Fruit fly (Drosophila melanogaster) whole organism, embryonic: ENCODE results near the gene Bx42.

Experiments
- Aef1 ChIP-seq: fragments of 200-800 bp; sonication (Bioruptor generic); IDR thresholded peaks from 3 replicates; pipeline ENCODE4 v1.3.6; 2022; ENCODE audit warnings: missing biosample characterization, missing genetic modification characterization
- Awh ChIP-seq: fragments of 200-800 bp; sonication (Bioruptor generic); IDR thresholded peaks from 2 replicates; pipeline ENCODE4, ENCODE4 v1.3.6; 2022; ENCODE audit warnings: missing biosample characterization, missing genetic modification characterization
- CG12942 ChIP-seq: fragments of 200-800 bp; sonication (Bioruptor generic); optimal IDR thresholded peaks from 3 replicates; lab custom pipeline; 2016; ENCODE audit warnings: missing biosample characterization, missing genetic modification characterization
- CG13894 ChIP-seq: fragments of 200-800 bp; sonication (Bioruptor generic); optimal IDR thresholded peaks from 3 replicates; lab custom pipeline; 2018; ENCODE audit warnings: missing biosample characterization, mild to moderate bottlenecking, missing genetic modification characterization, moderate library complexity
- CG14860 ChIP-seq: fragments of 200-800 bp; sonication (Bioruptor generic); IDR thresholded peaks from 3 replicates; pipeline ENCODE4 v1.3.6; 2022; ENCODE audit warnings: missing biosample characterization, missing genetic modification characterization; ENCODE audit not compliant: partially characterized antibody
- CG14965 ChIP-seq: fragments of 200-800 bp; sonication (Bioruptor generic); optimal IDR thresholded peaks from 2 replicates; lab custom pipeline; 2016; ENCODE audit warnings: missing biosample characterization, missing genetic modification characterization, borderline replicate concordance
- CG16815 ChIP-seq: fragments of 200-800 bp; sonication (Bioruptor generic); optimal IDR thresholded peaks from 3 replicates; lab custom pipeline; 2017; ENCODE audit warnings: missing biosample characterization, mild to moderate bottlenecking, missing genetic modification characterization
- CG17802 ChIP-seq: fragments of 200-800 bp; sonication (Bioruptor generic); optimal IDR thresholded peaks from 2 replicates; lab custom pipeline; 2018; ENCODE audit warnings: missing biosample characterization, mild to moderate bottlenecking, missing genetic modification characterization, moderate library complexity
- CG3065 ChIP-seq: fragments of 200-800 bp; sonication (Bioruptor generic); optimal IDR thresholded peaks from 2 replicates; lab custom pipeline; 2016; ENCODE audit warnings: missing biosample characterization, missing genetic modification characterization
- CG4360 ChIP-seq: fragments of 200-800 bp; sonication (Bioruptor generic); IDR thresholded peaks from 2 replicates; pipeline ENCODE4 v1.3.6; 2022; ENCODE audit warnings: missing biosample characterization, missing genetic modification characterization
- CG4707 ChIP-seq: fragments of 200-800 bp; sonication (Bioruptor generic); optimal IDR thresholded peaks from 2 replicates; lab custom pipeline; 2018; ENCODE audit warnings: missing biosample characterization, mild to moderate bottlenecking, missing genetic modification characterization, moderate library complexity
- CG8388 ChIP-seq: fragments of 200-800 bp; sonication (Bioruptor generic); optimal IDR thresholded peaks from 2 replicates; lab custom pipeline; 2019; ENCODE audit warnings: missing biosample characterization, mild to moderate bottlenecking, missing genetic modification characterization, moderate library complexity
- CG9817 ChIP-seq: fragments of 200-800 bp; sonication (Bioruptor generic); optimal IDR thresholded peaks from 2 replicates; lab custom pipeline; 2018; ENCODE audit warnings: missing biosample characterization, mild to moderate bottlenecking, missing genetic modification characterization, moderate library complexity
- Camta ChIP-seq: fragments of 200-800 bp; sonication (Bioruptor generic); optimal IDR thresholded peaks from 2 replicates; lab custom pipeline; 2016; ENCODE audit warnings: missing biosample characterization, missing genetic modification characterization
- CrebB ChIP-seq: fragments of 200-800 bp; sonication (Bioruptor generic); optimal IDR thresholded peaks from 3 replicates; lab custom pipeline; 2018; ENCODE audit warnings: missing biosample characterization, mild to moderate bottlenecking, missing genetic modification characterization
- Deaf1 ChIP-seq: fragments of 200-800 bp; optimal IDR thresholded peaks from 3 replicates; lab custom pipeline; 2019; ENCODE audit warnings: missing biosample characterization, mild to moderate bottlenecking, missing genetic modification characterization, moderate library complexity
- GATAe ChIP-seq: fragments of 200-800 bp; sonication (Bioruptor generic); conservative IDR thresholded peaks from 2 replicates; pipeline ENCODE4 v1.3.6; 2022; ENCODE audit warnings: missing biosample characterization, missing genetic modification characterization
- Gug ChIP-seq: fragments of 200-800 bp; sonication (Bioruptor generic); IDR thresholded peaks from 4 replicates; pipeline ENCODE4 v1.3.6; 2022; ENCODE audit warnings: missing biosample characterization, missing genetic modification characterization
- Pdp1 ChIP-seq, 2 experiments: fragments of 200-800 bp; sonication (Bioruptor generic); optimal IDR thresholded peaks; 3 replicates each; lab custom pipeline; 2016; ENCODE audit warnings: missing biosample characterization in 2 of 2, missing genetic modification characterization in 2 of 2, mild to moderate bottlenecking in 1 of 2, moderate library complexity in 1 of 2
- Poxn ChIP-seq: fragments of 200-800 bp; sonication (Bioruptor generic); IDR thresholded peaks from 2 replicates; pipeline ENCODE4 v1.3.6; 2022; ENCODE audit warnings: missing biosample characterization, missing genetic modification characterization
- Side ChIP-seq: fragments of 200-800 bp; sonication (Bioruptor generic); optimal IDR thresholded peaks from 2 replicates; lab custom pipeline; 2016; ENCODE audit warnings: missing biosample characterization, missing genetic modification characterization
- Trl ChIP-seq, 3 experiments: fragments of >200 bp in 2 of 3; fragments of 200-800 bp in 1 of 3; sonication (Bioruptor generic) in 1 of 3; optimal IDR thresholded peaks; 2 replicates in 1 of 3; 3 replicates in 2 of 3; lab custom pipeline; 2016 to 2017; ENCODE audit warnings: missing biosample characterization in 1 of 3, missing genetic modification characterization in 1 of 3
- ab ChIP-seq: fragments of 200-800 bp; sonication (Bioruptor generic); optimal IDR thresholded peaks from 2 replicates; lab custom pipeline; 2016; ENCODE audit warnings: missing biosample characterization, missing genetic modification characterization
- cad ChIP-seq: fragments of >200 bp; optimal IDR thresholded peaks from 2 replicates; lab custom pipeline; 2017; ENCODE audit warnings: missing biosample characterization, missing genetic modification characterization
- cg ChIP-seq: fragments of 200-800 bp; sonication (Bioruptor generic); optimal IDR thresholded peaks from 3 replicates; lab custom pipeline; 2019; ENCODE audit warnings: missing biosample characterization, mild to moderate bottlenecking, missing genetic modification characterization, moderate library complexity
- chinmo ChIP-seq: fragments of 200-800 bp; sonication (Bioruptor generic); IDR thresholded peaks from 4 replicates; pipeline ENCODE4 v1.3.6; 2022; ENCODE audit warnings: missing biosample characterization, missing genetic modification characterization; ENCODE audit not compliant: partially characterized antibody
- corto ChIP-seq: fragments of 200-800 bp; sonication (Bioruptor generic); optimal IDR thresholded peaks from 2 replicates; lab custom pipeline; 2016; ENCODE audit warnings: missing biosample characterization, mild to moderate bottlenecking, missing genetic modification characterization, moderate library complexity
- dmrt11E ChIP-seq: fragments of 200-800 bp; sonication (Bioruptor generic); optimal IDR thresholded peaks from 3 replicates; lab custom pipeline; 2018; ENCODE audit warnings: missing biosample characterization, mild to moderate bottlenecking, missing genetic modification characterization, moderate library complexity
- gce ChIP-seq: fragments of 200-800 bp; sonication (Bioruptor generic); IDR thresholded peaks from 3 replicates; pipeline ENCODE4 v1.3.6; 2022; ENCODE audit warnings: missing biosample characterization, missing genetic modification characterization
- hth ChIP-seq: fragments of >200 bp; optimal IDR thresholded peaks from 2 replicates; lab custom pipeline; 2017; ENCODE audit warnings: inconsistent platforms
- jigr1 ChIP-seq: fragments of 200-800 bp; sonication (Bioruptor generic); IDR thresholded peaks from 3 replicates; pipeline ENCODE4 v1.3.6; 2022; ENCODE audit warnings: missing biosample characterization, missing genetic modification characterization
- mirr ChIP-seq: fragments of 200-800 bp; sonication (Bioruptor generic); optimal IDR thresholded peaks from 3 replicates; lab custom pipeline; 2018; ENCODE audit warnings: missing biosample characterization, mild to moderate bottlenecking, missing genetic modification characterization
- nerfin-2 ChIP-seq: fragments of 200-800 bp; sonication (Bioruptor generic); IDR thresholded peaks from 2 replicates; pipeline ENCODE4 v1.3.6; 2022; ENCODE audit warnings: missing biosample characterization, missing genetic modification characterization; ENCODE audit not compliant: partially characterized antibody
- nom ChIP-seq: fragments of 200-800 bp; sonication (Bioruptor generic); optimal IDR thresholded peaks from 2 replicates; lab custom pipeline; 2017; ENCODE audit warnings: missing biosample characterization, missing genetic modification characterization, mild to moderate bottlenecking, moderate library complexity, missing genetic modification reagents
- oc ChIP-seq: fragments of 200-800 bp; sonication (Bioruptor generic); optimal IDR thresholded peaks from 2 replicates; lab custom pipeline; 2018; ENCODE audit warnings: missing biosample characterization, mild to moderate bottlenecking, missing genetic modification characterization, moderate library complexity
- onecut ChIP-seq: fragments of 200-800 bp; sonication (Bioruptor generic); IDR thresholded peaks from 2 replicates; pipeline ENCODE4 v1.3.6; 2022; ENCODE audit warnings: missing biosample characterization, missing genetic modification characterization
- pfk ChIP-seq: fragments of 200-800 bp; sonication (Bioruptor generic); optimal IDR thresholded peaks from 2 replicates; lab custom pipeline; 2018; ENCODE audit warnings: missing biosample characterization, mild to moderate bottlenecking, missing genetic modification characterization, moderate library complexity
- phol ChIP-seq: fragments of 200-800 bp; sonication (Bioruptor generic); optimal IDR thresholded peaks from 3 replicates; lab custom pipeline; 2018; ENCODE audit warnings: missing biosample characterization, mild to moderate bottlenecking, missing genetic modification characterization, moderate library complexity
- sd ChIP-seq: fragments of 200-800 bp; sonication (Bioruptor generic); optimal IDR thresholded peaks from 3 replicates; lab custom pipeline; 2018; ENCODE audit warnings: missing biosample characterization, mild to moderate bottlenecking, missing genetic modification characterization, moderate library complexity
- sens ChIP-seq: fragments of 200-800 bp; sonication (Bioruptor generic); peaks from one replicate; lab custom pipeline; 2016; ENCODE audit warnings: missing biosample characterization, missing genetic modification characterization
- seq ChIP-seq: fragments of 200-800 bp; sonication (Bioruptor generic); IDR thresholded peaks from 2 replicates; pipeline ENCODE4 v1.3.6; 2022; ENCODE audit warnings: missing biosample characterization, missing genetic modification characterization
- shn ChIP-seq: fragments of 200-800 bp; sonication (Bioruptor generic); optimal IDR thresholded peaks from 3 replicates; lab custom pipeline; 2016; ENCODE audit warnings: missing biosample characterization, missing genetic modification characterization
- sr ChIP-seq: fragments of 200-800 bp; sonication (Bioruptor generic); IDR thresholded peaks from 3 replicates; pipeline ENCODE4 v1.3.6; 2022; ENCODE audit warnings: missing biosample characterization, missing genetic modification characterization
- ttk ChIP-seq: fragments of 200-800 bp; sonication (Bioruptor generic); IDR thresholded peaks from 2 replicates; pipeline ENCODE4 v2.1.2; 2022; ENCODE audit warnings: missing biosample characterization, missing genetic modification characterization
- tx ChIP-seq: fragments of 200-800 bp; sonication (Bioruptor generic); optimal IDR thresholded peaks from 2 replicates; lab custom pipeline; 2016; ENCODE audit warnings: missing biosample characterization, missing genetic modification characterization
- wek ChIP-seq: fragments of 200-800 bp; sonication (Bioruptor generic); optimal IDR thresholded peaks from 3 replicates; lab custom pipeline; 2018; ENCODE audit warnings: missing biosample characterization, mild to moderate bottlenecking, missing genetic modification characterization, moderate library complexity
- zen ChIP-seq: fragments of 200-800 bp; sonication (Bioruptor generic); optimal IDR thresholded peaks from 3 replicates; lab custom pipeline; 2018; ENCODE audit warnings: missing biosample characterization, mild to moderate bottlenecking, missing genetic modification characterization, moderate library complexity
- zf30C ChIP-seq: fragments of 200-800 bp; sonication (Bioruptor generic); optimal IDR thresholded peaks from 3 replicates; lab custom pipeline; 2018; ENCODE audit warnings: missing biosample characterization, mild to moderate bottlenecking, missing genetic modification characterization

The Bx42 gene

DNA sequence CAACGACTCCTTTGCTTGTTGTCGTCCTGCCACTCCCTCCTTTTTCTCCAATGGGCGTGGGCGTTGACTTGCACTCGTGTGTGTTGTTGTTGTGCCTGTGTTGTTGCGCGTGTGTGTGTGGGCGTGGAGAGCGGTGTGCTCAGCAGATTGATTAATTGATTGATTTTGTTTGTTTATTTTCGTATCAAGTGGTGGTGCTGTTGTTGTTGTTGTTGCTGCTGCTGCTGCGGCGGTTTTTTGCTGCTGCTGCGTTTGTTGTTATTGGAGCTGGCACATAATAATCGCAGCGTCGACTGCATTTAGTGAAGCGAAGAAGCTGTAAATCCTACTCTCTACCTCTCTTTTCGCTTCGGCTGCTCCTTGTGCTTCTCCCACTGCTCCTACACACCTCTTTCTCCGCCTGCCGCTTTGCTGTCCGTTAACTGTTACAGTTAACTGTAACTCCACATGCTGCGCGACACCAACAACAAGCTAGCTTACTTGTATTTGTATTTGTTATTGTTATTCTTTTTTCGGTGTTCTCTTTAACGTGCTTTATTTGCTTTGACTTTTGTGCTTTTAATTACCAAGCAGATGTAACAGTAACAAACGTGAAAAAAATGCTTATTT lies 27.9 kb upstream of the Bx42 start:
- no peak for TF ChIP-seq Side (GFP tag; lab: Kevin White, UChicago)
- peak; percentile 23 for TF ChIP-seq CG3065 (GFP tag; lab: Kevin White, UChicago)
- TF ChIP-seq zen (tag; lab: Kevin White, UChicago), result no peak
- TF ChIP-seq dmrt11E (tag; lab: Kevin White, UChicago), result no peak
- TF ChIP-seq nom (GFP tag; lab: Kevin White, UChicago), result peak; percentile 53
- TF ChIP-seq sr (GFP tag; lab: Robert Waterston, UW), result peak; percentile 49; the same call in 1 of the 3 replicates
- no peak for TF ChIP-seq CG17802
- no peak for TF ChIP-seq CG9817 (tag; lab: Kevin White, UChicago)
- peak; percentile 56 for TF ChIP-seq CG8388 (GFP tag; lab: Kevin White, UChicago)
- no peak for TF ChIP-seq wek (GFP tag; lab: Kevin White, UChicago)
- peak; percentile 25 for TF ChIP-seq cg
- TF ChIP-seq CG14860 (GFP tag; lab: Robert Waterston, UW), result no peak
- no peak for TF ChIP-seq seq (GFP tag; lab: Robert Waterston, UW)
- TF ChIP-seq CG14965 (GFP tag; lab: Kevin White, UChicago), result no peak
- no peak for TF ChIP-seq nerfin-2 (GFP tag; lab: Robert Waterston, UW)
- TF ChIP-seq chinmo (GFP tag; lab: Robert Waterston, UW), result no peak
- TF ChIP-seq hth (lab: Kevin White, UChicago), result no peak
- no peak for TF ChIP-seq Trl (optimal IDR thresholded peaks at IDR 0.05; lab: Kevin White, UChicago)
- TF ChIP-seq Trl (GFP tag; optimal IDR thresholded peaks at IDR 0.05; lab: Kevin White, UChicago), result no peak
- TF ChIP-seq gce (GFP tag; lab: Robert Waterston, UW), result no peak
- TF ChIP-seq ab (GFP tag; lab: Kevin White, UChicago), result no peak
- TF ChIP-seq mirr, result no peak
- no peak for TF ChIP-seq ttk (GFP tag; lab: Robert Waterston, UW)
- TF ChIP-seq phol (tag; lab: Kevin White, UChicago), result no peak
- TF ChIP-seq GATAe (GFP tag; lab: Robert Waterston, UW), result no peak
- TF ChIP-seq CG4360 (GFP tag; lab: Robert Waterston, UW), result peak; percentile 87
- no peak for TF ChIP-seq onecut (GFP tag; lab: Robert Waterston, UW)
- TF ChIP-seq, all 482 proteins: peak for 6

DNA sequence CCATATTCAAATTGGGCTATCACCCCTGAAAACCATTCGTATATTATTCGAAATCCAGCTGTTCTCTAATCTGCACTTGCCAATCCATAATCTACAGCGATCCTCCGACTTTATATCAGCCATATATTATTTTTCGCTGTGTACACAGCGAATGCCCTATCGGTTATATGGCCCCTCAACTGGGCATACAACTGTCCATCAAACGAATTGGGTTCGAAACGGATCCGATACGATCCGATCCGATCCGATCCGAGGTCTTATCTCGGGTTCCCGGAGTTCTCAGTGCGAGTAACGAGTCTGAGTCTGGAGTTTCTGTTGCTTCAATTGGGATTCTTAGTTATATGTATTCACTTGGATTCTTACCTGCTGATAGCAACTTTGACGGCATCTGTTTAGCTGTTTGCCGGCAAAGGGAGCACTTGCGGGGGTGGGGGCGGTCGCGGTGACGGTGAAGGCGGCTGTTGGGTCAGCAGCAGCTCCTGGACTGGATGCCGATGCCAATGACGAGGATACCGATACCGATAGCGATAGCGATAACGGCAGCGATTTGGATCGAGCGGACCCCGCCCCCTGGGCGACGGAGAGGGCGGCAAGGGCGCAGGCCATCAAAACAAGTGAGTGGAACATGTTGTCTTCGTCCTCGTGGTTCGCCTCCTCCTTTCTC lies 27.3 kb upstream of the Bx42 start:
- TF ChIP-seq Gug (no peak), CG4707 (GFP tag; lab: Kevin White, UChicago) (no peak), Pdp1 (GFP tag; optimal IDR thresholded peaks at IDR 0.05; lab: Kevin White, UChicago) (peak in 1 of 2 experiments; percentile 12), Awh (GFP tag; lab: Robert Waterston, UW) (no peak), CG8388 (GFP tag; lab: Kevin White, UChicago) (no peak), Camta (GFP tag; lab: Kevin White, UChicago) (no peak), corto (GFP tag; lab: Kevin White, UChicago) (no peak), shn (GFP tag; lab: Kevin White, UChicago) (no peak), CG4360 (GFP tag; lab: Robert Waterston, UW) (no peak), jigr1 (GFP tag; lab: Robert Waterston, UW) (no peak), CG12942 (no peak), CG13894 (peak; percentile 37), sd (no peak), sens (GFP tag; lab: Kevin White, UChicago) (peak; percentile 37), tx (GFP tag; lab: Kevin White, UChicago) (no peak), CrebB (tag; lab: Kevin White, UChicago) (no peak), Deaf1 (tag; lab: Kevin White, UChicago) (peak; percentile 61), CG16815 (no peak), Aef1 (GFP tag; lab: Robert Waterston, UW) (no peak), zf30C (GFP tag; lab: Kevin White, UChicago) (peak; percentile 53), Poxn (GFP tag; lab: Robert Waterston, UW) (no peak), oc (no peak), pfk (GFP tag; lab: Kevin White, UChicago) (no peak), CG14860 (GFP tag; lab: Robert Waterston, UW) (no peak), cad (peak; percentile 11)
